Worm (Caenorhabditis elegans) whole organism, late embryonic: Measurements from ENCODE around the gene E04F6.6.

Source experiments
- F13H6.1 ChIP-seq: sonication (generic microtip); optimal IDR thresholded peaks from 2 replicates; lab custom pipeline; 2016; ENCODE audit warnings: missing genetic modification characterization, missing compliant biosample characterization
- ceh-34 ChIP-seq: sonication (generic microtip); optimal IDR thresholded peaks from 2 replicates; lab custom pipeline; 2016; ENCODE audit warnings: mild to moderate bottlenecking, missing genetic modification characterization, missing compliant biosample characterization
- dmd-4 ChIP-seq: sonication (generic microtip); optimal IDR thresholded peaks from 2 replicates; lab custom pipeline; 2016; ENCODE audit warnings: borderline replicate concordance, missing genetic modification characterization, missing compliant biosample characterization
- ets-4 ChIP-seq: sonication (generic microtip); optimal IDR thresholded peaks from 2 replicates; lab custom pipeline; 2016; ENCODE audit warnings: missing genetic modification characterization, missing compliant biosample characterization
- hlh-15 ChIP-seq: sonication (generic microtip); optimal IDR thresholded peaks from 2 replicates; lab custom pipeline; 2016; ENCODE audit warnings: missing genetic modification characterization, missing compliant biosample characterization
- lin-11 ChIP-seq: fragments of 200-800 bp; sonication (Bioruptor generic); optimal IDR thresholded peaks from 2 replicates; lab custom pipeline; 2018; ENCODE audit warnings: mild to moderate bottlenecking, missing genetic modification characterization, missing compliant biosample characterization
- nfya-1 ChIP-seq: sonication (generic microtip); optimal IDR thresholded peaks from 2 replicates; lab custom pipeline; 2017; ENCODE audit warnings: missing genetic modification characterization, mild to moderate bottlenecking, missing compliant biosample characterization, antibody characterized with exemption, moderate library complexity
- pat-9 ChIP-seq: fragments of 200-800 bp; sonication (Bioruptor generic); optimal IDR thresholded peaks from 2 replicates; lab custom pipeline; 2018; ENCODE audit warnings: mild to moderate bottlenecking, missing genetic modification characterization, moderate library complexity, missing compliant biosample characterization
- zip-5 ChIP-seq: sonication (generic microtip); optimal IDR thresholded peaks from 2 replicates; lab custom pipeline; 2016; ENCODE audit warnings: missing genetic modification characterization, missing compliant biosample characterization

DNA sequence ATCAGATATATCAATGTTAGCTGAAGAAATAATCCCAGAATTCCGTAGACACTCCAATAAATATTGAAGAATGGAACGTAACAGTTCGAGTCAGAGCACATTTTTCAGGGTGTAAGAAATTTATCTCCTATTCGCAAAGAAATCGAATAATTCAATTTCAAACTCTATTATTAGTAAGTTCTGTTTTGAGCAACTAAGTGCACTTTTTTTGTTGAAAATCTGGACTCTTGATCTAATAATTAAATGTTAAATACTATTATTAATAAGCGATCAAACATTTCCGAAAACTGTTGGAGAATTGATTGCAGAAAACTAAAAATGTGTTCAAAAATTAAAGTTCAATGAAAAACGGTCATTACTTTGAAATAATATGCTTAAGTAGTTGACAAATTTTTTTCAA is 3.7 kb upstream of the E04F6.6 start, which contains the start of gene srd-56:
- TF ChIP-seq nfya-1 (tag; lab: Kevin White, UChicago) (no peak), ceh-34 (no peak), F13H6.1 (no peak), lin-11 (tag; lab: Kevin White, UChicago) (no peak), ets-4 (tag; lab: Kevin White, UChicago) (no peak), pat-9 (tag; lab: Kevin White, UChicago) (no peak), hlh-15 (tag; lab: Kevin White, UChicago) (no peak), zip-5 (tag; lab: Kevin White, UChicago) (no peak), dmd-4 (tag; lab: Kevin White, UChicago) (no peak)
